Fruit fly (Drosophila melanogaster): ENCODE measurements around the gene Saysd1.

Gene Saysd1

dm6 chr3R:25183484-25184442, 31.2 kb downstream of the Saysd1 start, which contains the start of gene dan (continued):
- TF ChIP-seq Deaf1 (tag; optimal IDR thresholded peaks at IDR 0.05) (peak; percentile 92), cg (GFP tag; optimal IDR thresholded peaks at IDR 0.05) (no peak), CG8944 (GFP tag; optimal IDR thresholded peaks at IDR 0.05) (no peak), CG6654 (GFP tag; optimal IDR thresholded peaks at IDR 0.05) (no peak), Nf-YC (tag; optimal IDR thresholded peaks at IDR 0.05) (peak; percentile 47), chinmo (GFP tag; IDR thresholded peaks at IDR 0.05; ENCODE audit: partially characterized antibody) (no peak), CG12942 (GFP tag; optimal IDR thresholded peaks at IDR 0.05) (no peak), scrt (GFP tag; optimal IDR thresholded peaks at IDR 0.05) (no peak), CG1529 (GFP tag; optimal IDR thresholded peaks at IDR 0.05) (no peak), CG7987 (GFP tag; optimal IDR thresholded peaks at IDR 0.05) (no peak), Elba2 (GFP tag; optimal IDR thresholded peaks at IDR 0.05) (no peak), CG9437 (GFP tag; optimal IDR thresholded peaks at IDR 0.05) (no peak), CG17328 (GFP tag; IDR thresholded peaks at IDR 0.05) (no peak; the same call in 1 of the 2 replicates), Scr (GFP tag; IDR thresholded peaks at IDR 0.05; ENCODE audit: partially characterized antibody) (no peak), al (GFP tag; IDR thresholded peaks at IDR 0.05) (no peak), fru (optimal IDR thresholded peaks at IDR 0.05) (no peak), tap (tag; optimal IDR thresholded peaks at IDR 0.05) (no peak), CG31441 (GFP tag; IDR thresholded peaks at IDR 0.05) (peak; percentile 60; the same call in 1 of the 2 replicates), CG14965 (GFP tag; optimal IDR thresholded peaks at IDR 0.05; ENCODE audit: borderline replicate concordance) (no peak), CG9932 (GFP tag; IDR thresholded peaks at IDR 0.05) (no peak), gcm (GFP tag; optimal IDR thresholded peaks at IDR 0.05) (no peak), bcd (GFP tag; optimal IDR thresholded peaks at IDR 0.05) (peak; percentile 40), shn (GFP tag; optimal IDR thresholded peaks at IDR 0.05) (no peak), slbo (GFP tag; IDR thresholded peaks at IDR 0.05) (peak; percentile 49; the same call in 1 of the 2 replicates), ash1 (GFP tag; optimal IDR thresholded peaks at IDR 0.05) (no peak), lbe (GFP tag; optimal IDR thresholded peaks at IDR 0.05) (no peak), esg (GFP tag; conservative IDR thresholded peaks at IDR 0.05) (0 out of 2 replicates have a peak, but pooled peaks have one; percentile 26), CG1792 (GFP tag; optimal IDR thresholded peaks at IDR 0.05) (no peak), wek (GFP tag; optimal IDR thresholded peaks at IDR 0.05) (no peak), CG11456 (GFP tag; IDR thresholded peaks at IDR 0.05) (no peak), Aef1 (GFP tag; IDR thresholded peaks at IDR 0.05) (no peak), prd (optimal IDR thresholded peaks at IDR 0.05) (no peak), prd (GFP tag; IDR thresholded peaks at IDR 0.05) (peak; percentile 83), Dp (GFP tag; optimal IDR thresholded peaks at IDR 0.05) (no peak), CG11398 (GFP tag; optimal IDR thresholded peaks at IDR 0.05) (no peak), Gsc (GFP tag; IDR thresholded peaks at IDR 0.05) (no peak), CG3726 (GFP tag; IDR thresholded peaks at IDR 0.05) (no peak), CG12104 (GFP tag; optimal IDR thresholded peaks at IDR 0.05) (peak; percentile 6), wdn (GFP tag; IDR thresholded peaks at IDR 0.05) (no peak), slp2 (GFP tag; optimal IDR thresholded peaks at IDR 0.05) (no peak), Usf (GFP tag; optimal IDR thresholded peaks at IDR 0.05) (no peak), Nf-YB (GFP tag; optimal IDR thresholded peaks at IDR 0.05) (no peak), Dref (GFP tag; IDR thresholded peaks at IDR 0.05) (no peak), CG7963 (GFP tag; IDR thresholded peaks at IDR 0.05; ENCODE audit: partially characterized antibody) (no peak), CG1603 (tag; optimal IDR thresholded peaks at IDR 0.05) (no peak), Eip74EF (GFP tag; optimal IDR thresholded peaks at IDR 0.05) (no peak), NfI (GFP tag; optimal IDR thresholded peaks at IDR 0.05) (no peak), kah (GFP tag; optimal IDR thresholded peaks at IDR 0.05) (no peak), cwo (GFP tag; optimal IDR thresholded peaks at IDR 0.05) (peak; percentile 23)

Measured in whole organism, embryonic.